Fruit fly (Drosophila melanogaster) whole organism, embryonic: ENCODE results near the gene CG6912.
A peak's percentile ranks its signal among the peaks of the same experiment; 100 is the strongest.

Experiments
- Blimp-1 ChIP-seq: fragments of 200-800 bp; sonication (Bioruptor generic); optimal IDR thresholded peaks from 3 replicates; lab custom pipeline; 2018; ENCODE audit warnings: missing biosample characterization, missing genetic modification characterization, mild to moderate bottlenecking, moderate library complexity, missing genetic modification reagents
- CG11695 ChIP-seq: fragments of 200-800 bp; sonication (Bioruptor generic); IDR thresholded peaks from 3 replicates; pipeline ENCODE4 v1.3.6; 2022; ENCODE audit warnings: missing biosample characterization, missing genetic modification characterization
- CG14667 ChIP-seq: fragments of 200-800 bp; sonication (Bioruptor generic); IDR thresholded peaks from 2 replicates; pipeline ENCODE4 v1.3.6; 2022; ENCODE audit warnings: missing biosample characterization, missing genetic modification characterization
- CG17612 ChIP-seq: fragments of 200-800 bp; sonication (Bioruptor generic); IDR thresholded peaks from 2 replicates; pipeline ENCODE4 v1.3.6; 2022; ENCODE audit warnings: missing biosample characterization, missing genetic modification characterization
- CG2712 ChIP-seq: fragments of 200-800 bp; optimal IDR thresholded peaks from 3 replicates; lab custom pipeline; 2019; ENCODE audit warnings: missing biosample characterization, mild to moderate bottlenecking, missing genetic modification characterization, moderate library complexity
- CG2889 ChIP-seq: fragments of 200-800 bp; sonication (Bioruptor generic); IDR thresholded peaks from 3 replicates; pipeline ENCODE4 v1.3.6; 2022; ENCODE audit warnings: missing biosample characterization, missing genetic modification characterization
- CG34224 ChIP-seq: fragments of 200-800 bp; sonication (Bioruptor generic); IDR thresholded peaks from 3 replicates; pipeline ENCODE4 v1.3.6; 2022; ENCODE audit warnings: missing biosample characterization, missing genetic modification characterization; ENCODE audit not compliant: partially characterized antibody
- CG34376 ChIP-seq: fragments of 200-800 bp; sonication (Bioruptor generic); optimal IDR thresholded peaks from 2 replicates; lab custom pipeline; 2018; ENCODE audit warnings: missing biosample characterization, mild to moderate bottlenecking, missing genetic modification characterization
- CG34422 ChIP-seq: fragments of 200-800 bp; sonication (Bioruptor generic); IDR thresholded peaks from 3 replicates; pipeline ENCODE4 v1.3.6; 2022; ENCODE audit warnings: missing biosample characterization, missing genetic modification characterization
- CG43689 ChIP-seq: fragments of 200-800 bp; sonication (Bioruptor generic); IDR thresholded peaks from 2 replicates; pipeline ENCODE4 v1.3.6; 2022; ENCODE audit warnings: missing biosample characterization, missing genetic modification characterization
- CG6854 ChIP-seq: fragments of 200-800 bp; sonication (Bioruptor generic); optimal IDR thresholded peaks from 3 replicates; lab custom pipeline; 2017; ENCODE audit warnings: missing biosample characterization, mild to moderate bottlenecking, missing genetic modification characterization
- CG7987 ChIP-seq: fragments of 200-800 bp; sonication (Bioruptor generic); optimal IDR thresholded peaks from 2 replicates; lab custom pipeline; 2018; ENCODE audit warnings: missing biosample characterization, mild to moderate bottlenecking, missing genetic modification characterization, moderate library complexity
- CG9215 ChIP-seq: fragments of 200-800 bp; sonication (Bioruptor generic); IDR thresholded peaks from 2 replicates; pipeline ENCODE4 v1.3.6; 2022; ENCODE audit warnings: missing biosample characterization, missing genetic modification characterization
- Dad ChIP-seq: fragments of 200-800 bp; sonication (Bioruptor generic); optimal IDR thresholded peaks from 3 replicates; lab custom pipeline; 2016; ENCODE audit warnings: missing biosample characterization, missing genetic modification characterization
- Dref ChIP-seq: fragments of 200-800 bp; sonication (Bioruptor generic); IDR thresholded peaks from 2 replicates; pipeline ENCODE4 v1.3.6; 2022; ENCODE audit warnings: missing biosample characterization, missing genetic modification characterization
- E2f1 ChIP-seq: fragments of 200-800 bp; sonication (Bioruptor generic); IDR thresholded peaks from 2 replicates; pipeline ENCODE4 v1.3.6; 2022; ENCODE audit warnings: missing biosample characterization, missing genetic modification characterization
- Gsc ChIP-seq: fragments of 200-800 bp; sonication (Bioruptor generic); IDR thresholded peaks from 2 replicates; pipeline ENCODE4 v1.3.6; 2022; ENCODE audit warnings: missing biosample characterization, missing genetic modification characterization
- Hr3 ChIP-seq: fragments of 200-800 bp; sonication (Bioruptor generic); optimal IDR thresholded peaks from 3 replicates; lab custom pipeline; 2016; ENCODE audit warnings: missing biosample characterization, missing genetic modification characterization
- Kr ChIP-seq: fragments of 200-800 bp; sonication (Bioruptor generic); optimal IDR thresholded peaks from 2 replicates; lab custom pipeline; 2017; ENCODE audit warnings: missing biosample characterization, mild to moderate bottlenecking, missing genetic modification characterization
- MBD-R2 ChIP-seq: fragments of 200-800 bp; sonication (Bioruptor generic); IDR thresholded peaks from 2 replicates; pipeline ENCODE4 v1.3.6; 2022; ENCODE audit warnings: missing biosample characterization, missing genetic modification characterization
- Med ChIP-seq: fragments of 200-800 bp; sonication (Bioruptor generic); peaks from one replicate; lab custom pipeline; 2016; ENCODE audit warnings: missing biosample characterization, missing genetic modification characterization, mild to moderate bottlenecking, inconsistent platforms, moderate library complexity
- Pdp1 ChIP-seq, 2 experiments: fragments of 200-800 bp; sonication (Bioruptor generic); optimal IDR thresholded peaks; 3 replicates each; lab custom pipeline; 2016; ENCODE audit warnings: missing biosample characterization in 2 of 2, missing genetic modification characterization in 2 of 2, mild to moderate bottlenecking in 1 of 2, moderate library complexity in 1 of 2
- Poxn ChIP-seq: fragments of 200-800 bp; sonication (Bioruptor generic); IDR thresholded peaks from 2 replicates; pipeline ENCODE4 v1.3.6; 2022; ENCODE audit warnings: missing biosample characterization, missing genetic modification characterization
- Ravus ChIP-seq: fragments of 200-800 bp; sonication (Bioruptor generic); IDR thresholded peaks from 2 replicates; pipeline ENCODE4 v1.3.6; 2022; ENCODE audit warnings: missing biosample characterization, missing genetic modification characterization
- Six4 ChIP-seq: fragments of 200-800 bp; sonication (Bioruptor generic); optimal IDR thresholded peaks from 2 replicates; lab custom pipeline; 2016; ENCODE audit warnings: missing biosample characterization, missing genetic modification characterization
- amos ChIP-seq: fragments of 200-800 bp; sonication (Bioruptor generic); IDR thresholded peaks from 2 replicates; pipeline ENCODE4 v1.3.6; 2022; ENCODE audit warnings: missing biosample characterization, missing genetic modification characterization; ENCODE audit not compliant: partially characterized antibody
- az2 ChIP-seq: fragments of 200-800 bp; sonication (Bioruptor generic); optimal IDR thresholded peaks from 3 replicates; lab custom pipeline; 2016; ENCODE audit warnings: missing biosample characterization, missing genetic modification characterization
- bowl ChIP-seq: fragments of 200-800 bp; sonication (Bioruptor generic); IDR thresholded peaks from 2 replicates; pipeline ENCODE4 v1.3.6; 2022; ENCODE audit warnings: missing biosample characterization, missing genetic modification characterization
- chinmo ChIP-seq: fragments of 200-800 bp; sonication (Bioruptor generic); IDR thresholded peaks from 4 replicates; pipeline ENCODE4 v1.3.6; 2022; ENCODE audit warnings: missing biosample characterization, missing genetic modification characterization; ENCODE audit not compliant: partially characterized antibody
- cwo ChIP-seq: fragments of 200-800 bp; sonication (Bioruptor generic); optimal IDR thresholded peaks from 3 replicates; lab custom pipeline; 2017; ENCODE audit warnings: missing biosample characterization, missing genetic modification characterization, mild to moderate bottlenecking, moderate library complexity, missing genetic modification reagents
- dati ChIP-seq: fragments of 200-800 bp; sonication (Bioruptor generic); IDR thresholded peaks from 2 replicates; pipeline ENCODE4 v1.3.6; 2022; ENCODE audit warnings: missing biosample characterization, missing genetic modification characterization
- dm ChIP-seq: fragments of 200-800 bp; sonication (Bioruptor generic); optimal IDR thresholded peaks from 3 replicates; lab custom pipeline; 2016; ENCODE audit warnings: missing biosample characterization, missing genetic modification characterization
- ewg ChIP-seq: fragments of 200-800 bp; sonication (Bioruptor generic); optimal IDR thresholded peaks from 3 replicates; lab custom pipeline; 2017; ENCODE audit warnings: mild to moderate bottlenecking, missing biosample characterization, missing genetic modification reagents, missing genetic modification characterization
- hbn ChIP-seq: fragments of 200-800 bp; sonication (Bioruptor generic); IDR thresholded peaks from 2 replicates; pipeline ENCODE4 v1.3.6; 2022; ENCODE audit warnings: missing biosample characterization, missing genetic modification characterization; ENCODE audit not compliant: partially characterized antibody
- her ChIP-seq: fragments of 200-800 bp; sonication (Bioruptor generic); optimal IDR thresholded peaks from 2 replicates; lab custom pipeline; 2016; ENCODE audit warnings: missing biosample characterization, missing genetic modification characterization
- knrl ChIP-seq: fragments of 200-800 bp; sonication (Bioruptor generic); IDR thresholded peaks from 3 replicates; pipeline ENCODE4 v1.3.6; 2022; ENCODE audit warnings: missing biosample characterization, missing genetic modification characterization; ENCODE audit not compliant: partially characterized antibody
- maf-S ChIP-seq: fragments of 200-800 bp; sonication (Bioruptor generic); optimal IDR thresholded peaks from 2 replicates; lab custom pipeline; 2016; ENCODE audit warnings: missing biosample characterization, missing genetic modification characterization
- mld ChIP-seq: fragments of 200-800 bp; sonication (Bioruptor generic); IDR thresholded peaks from 3 replicates; pipeline ENCODE4 v1.3.6; 2022; ENCODE audit warnings: missing biosample characterization, missing genetic modification characterization; ENCODE audit not compliant: partially characterized antibody
- onecut ChIP-seq: fragments of 200-800 bp; sonication (Bioruptor generic); IDR thresholded peaks from 2 replicates; pipeline ENCODE4 v1.3.6; 2022; ENCODE audit warnings: missing biosample characterization, missing genetic modification characterization
- psq ChIP-seq: fragments of 200-800 bp; sonication (Bioruptor generic); optimal IDR thresholded peaks from 2 replicates; lab custom pipeline; 2017; ENCODE audit warnings: missing biosample characterization, missing genetic modification characterization
- pum ChIP-seq: fragments of 200-800 bp; sonication (Bioruptor generic); optimal IDR thresholded peaks from 2 replicates; lab custom pipeline; 2016; ENCODE audit warnings: missing biosample characterization, missing genetic modification characterization
- repo ChIP-seq: fragments of 200-800 bp; sonication (Bioruptor generic); optimal IDR thresholded peaks from 2 replicates; lab custom pipeline; 2016; ENCODE audit warnings: missing biosample characterization, missing genetic modification characterization
- sd ChIP-seq: fragments of 200-800 bp; sonication (Bioruptor generic); optimal IDR thresholded peaks from 3 replicates; lab custom pipeline; 2018; ENCODE audit warnings: missing biosample characterization, mild to moderate bottlenecking, missing genetic modification characterization, moderate library complexity
- slou ChIP-seq: fragments of 200-800 bp; sonication (Bioruptor generic); optimal IDR thresholded peaks from 3 replicates; lab custom pipeline; 2016; ENCODE audit warnings: missing biosample characterization, missing genetic modification characterization
- so ChIP-seq: fragments of 200-800 bp; sonication (Bioruptor generic); IDR thresholded peaks from 3 replicates; pipeline ENCODE4 v1.3.6; 2022; ENCODE audit warnings: missing biosample characterization, missing genetic modification characterization
- sob ChIP-seq: fragments of 200-800 bp; sonication (Bioruptor generic); IDR thresholded peaks from 2 replicates; pipeline ENCODE4 v1.3.6; 2022; ENCODE audit warnings: missing biosample characterization, missing genetic modification characterization
- sug ChIP-seq: fragments of 200-800 bp; optimal IDR thresholded peaks from 2 replicates; lab custom pipeline; 2019; ENCODE audit warnings: missing biosample characterization, mild to moderate bottlenecking, missing genetic modification characterization, moderate library complexity
- tup ChIP-seq: fragments of 200-800 bp; sonication (Bioruptor generic); optimal IDR thresholded peaks from 2 replicates; lab custom pipeline; 2016; ENCODE audit warnings: missing biosample characterization, mild to moderate bottlenecking, missing genetic modification characterization, moderate library complexity
- vvl ChIP-seq: fragments of 200-800 bp; sonication (Bioruptor generic); IDR thresholded peaks from 2 replicates; pipeline ENCODE4 v1.3.6; 2022; ENCODE audit warnings: missing biosample characterization, missing genetic modification characterization
- wor ChIP-seq: fragments of 200-800 bp; sonication (Bioruptor generic); IDR thresholded peaks from 2 replicates; pipeline ENCODE4 v1.3.6; 2022; ENCODE audit warnings: missing biosample characterization, missing genetic modification characterization
- zen2 ChIP-seq: fragments of 200-800 bp; sonication (Bioruptor generic); IDR thresholded peaks from 3 replicates; pipeline ENCODE4 v1.3.6; 2022; ENCODE audit warnings: missing biosample characterization, missing genetic modification characterization; ENCODE audit not compliant: partially characterized antibody

The CG6912 gene

DNA sequence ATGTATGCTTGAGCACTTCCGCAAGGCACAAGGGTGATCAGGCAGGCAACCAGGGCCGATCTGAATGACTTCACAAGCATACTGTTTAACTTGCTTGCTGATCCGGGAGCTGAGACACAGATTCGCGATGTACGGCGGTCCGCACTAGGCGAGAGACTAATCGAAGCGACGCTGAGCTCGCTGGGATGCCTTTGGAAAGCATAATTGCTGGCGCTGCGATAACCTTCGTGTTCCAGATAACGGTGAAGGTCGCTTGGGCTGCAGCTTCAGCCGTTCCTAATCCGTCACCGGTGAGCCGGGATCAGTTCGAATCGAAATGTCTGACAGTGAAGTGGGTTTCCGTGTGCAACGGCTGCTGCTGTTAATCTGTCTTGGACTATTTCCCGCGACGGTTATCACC, at the start of gene CG6912, which contains the start of gene CG3984:
CG6912 (minus strand) TSS at position 159 of the 400 bp plus-strand sequence.
CG3984 (plus strand) TSS at position 303 of the 400 bp plus-strand sequence.
- TF ChIP-seq Pdp1 (GFP tag; optimal IDR thresholded peaks at IDR 0.05; lab: Kevin White, UChicago) (peak in 1 of 2 experiments; percentile 36), ewg (GFP tag; lab: Kevin White, UChicago) (no peak), knrl (peak; percentile 18; the same call in 1 of the 3 replicates), CG34422 (GFP tag; lab: Robert Waterston, UW) (0 out of 3 replicates have a peak, but pooled peaks have one; percentile 23), mld (0 out of 3 replicates have a peak, but pooled peaks have one; percentile 12), Med (GFP tag; lab: Kevin White, UChicago) (peak; percentile 58), maf-S (GFP tag; lab: Kevin White, UChicago) (no peak), vvl (GFP tag; lab: Robert Waterston, UW) (no peak), Hr3 (GFP tag; lab: Kevin White, UChicago) (no peak), CG34376 (GFP tag; lab: Kevin White, UChicago) (peak; percentile 33), onecut (GFP tag; lab: Robert Waterston, UW) (no peak), pum (no peak), CG6854 (GFP tag; lab: Kevin White, UChicago) (no peak), E2f1 (GFP tag; lab: Robert Waterston, UW) (no peak), tup (GFP tag; lab: Kevin White, UChicago) (no peak), sug (tag; lab: Kevin White, UChicago) (peak; percentile 60), zen2 (no peak), Ravus (no peak), slou (no peak), CG2889 (GFP tag; lab: Robert Waterston, UW) (no peak), dm (GFP tag; lab: Kevin White, UChicago) (no peak), hbn (GFP tag; lab: Robert Waterston, UW) (no peak), so (GFP tag; lab: Robert Waterston, UW) (no peak), wor (GFP tag; lab: Robert Waterston, UW) (no peak), bowl (GFP tag; lab: Robert Waterston, UW) (no peak), CG9215 (GFP tag; lab: Robert Waterston, UW) (no peak), CG2712 (tag; lab: Kevin White, UChicago) (no peak), sd (no peak), psq (GFP tag; lab: Kevin White, UChicago) (no peak), Dad (GFP tag; lab: Kevin White, UChicago) (no peak), CG14667 (no peak), Six4 (GFP tag; lab: Kevin White, UChicago) (no peak), cwo (no peak), chinmo (GFP tag; lab: Robert Waterston, UW) (peak; percentile 92), CG7987 (no peak), CG17612 (GFP tag; lab: Robert Waterston, UW) (0 out of 2 replicates have a peak, but pooled peaks have one; percentile 29), CG11695 (GFP tag; lab: Robert Waterston, UW) (no peak), Poxn (0 out of 2 replicates have a peak, but pooled peaks have one; percentile 22), Kr (GFP tag; lab: Kevin White, UChicago) (no peak), dati (GFP tag; lab: Robert Waterston, UW) (no peak), Blimp-1 (no peak), Gsc (GFP tag; lab: Robert Waterston, UW) (no peak), repo (no peak), MBD-R2 (GFP tag; lab: Robert Waterston, UW) (no peak), CG34224 (no peak), az2 (no peak), amos (GFP tag; lab: Robert Waterston, UW) (0 out of 2 replicates have a peak, but pooled peaks have one; percentile 11), sob (GFP tag; lab: Robert Waterston, UW) (0 out of 2 replicates have a peak, but pooled peaks have one; percentile 18), her (GFP tag; lab: Kevin White, UChicago) (no peak), Dref (GFP tag; lab: Robert Waterston, UW) (0 out of 2 replicates have a peak, but pooled peaks have one; percentile 5), CG43689 (GFP tag; lab: Robert Waterston, UW) (0 out of 2 replicates have a peak, but pooled peaks have one; percentile 3)
